Fruit fly (Drosophila melanogaster) whole organism, embryonic: ENCODE results near the gene PolA1.

Experiments
- Abd-B ChIP-seq: fragments of 200-800 bp; sonication (Bioruptor generic); optimal IDR thresholded peaks from 2 replicates; lab custom pipeline; 2018; ENCODE audit warnings: missing biosample characterization, mild to moderate bottlenecking, missing genetic modification characterization, moderate library complexity
- Aef1 ChIP-seq: fragments of 200-800 bp; sonication (Bioruptor generic); IDR thresholded peaks from 3 replicates; pipeline ENCODE4 v1.3.6; 2022; ENCODE audit warnings: missing biosample characterization, missing genetic modification characterization
- Asciz ChIP-seq: fragments of 200-800 bp; sonication (Bioruptor generic); optimal IDR thresholded peaks from 2 replicates; lab custom pipeline; 2017; ENCODE audit warnings: missing biosample characterization, mild to moderate bottlenecking, missing genetic modification characterization, missing genetic modification reagents
- Atf6 ChIP-seq: fragments of 200-800 bp; sonication (Bioruptor generic); IDR thresholded peaks from 2 replicates; pipeline ENCODE4 v1.3.6; 2022; ENCODE audit warnings: missing biosample characterization, missing genetic modification characterization
- CG10147 ChIP-seq: fragments of 200-800 bp; sonication (Bioruptor generic); optimal IDR thresholded peaks from 2 replicates; lab custom pipeline; 2019; ENCODE audit warnings: missing biosample characterization, mild to moderate bottlenecking, missing genetic modification characterization, moderate library complexity
- CG10321 ChIP-seq: fragments of 200-800 bp; sonication (Bioruptor generic); IDR thresholded peaks from 2 replicates; pipeline ENCODE4 v1.3.6; 2022; ENCODE audit warnings: missing biosample characterization, missing genetic modification characterization
- CG10654 ChIP-seq: fragments of 200-800 bp; sonication (Bioruptor generic); optimal IDR thresholded peaks from 2 replicates; lab custom pipeline; 2016; ENCODE audit warnings: missing biosample characterization, missing genetic modification characterization
- CG12391 ChIP-seq: fragments of 200-800 bp; sonication (Bioruptor generic); optimal IDR thresholded peaks from 3 replicates; lab custom pipeline; 2018; ENCODE audit warnings: missing biosample characterization, mild to moderate bottlenecking, missing genetic modification characterization, moderate library complexity
- CG13424 ChIP-seq: fragments of 200-800 bp; sonication (Bioruptor generic); optimal IDR thresholded peaks from 2 replicates; lab custom pipeline; 2019; ENCODE audit warnings: missing biosample characterization, mild to moderate bottlenecking, missing genetic modification characterization, moderate library complexity
- CG14710 ChIP-seq: fragments of 200-800 bp; sonication (Bioruptor generic); optimal IDR thresholded peaks from 3 replicates; lab custom pipeline; 2019; ENCODE audit warnings: missing biosample characterization, mild to moderate bottlenecking, missing genetic modification characterization, moderate library complexity
- CG1529 ChIP-seq: fragments of 200-800 bp; sonication (Bioruptor generic); optimal IDR thresholded peaks from 3 replicates; lab custom pipeline; 2018; ENCODE audit warnings: missing biosample characterization, missing genetic modification characterization
- CG17359 ChIP-seq: fragments of 200-800 bp; sonication (Bioruptor generic); optimal IDR thresholded peaks from 3 replicates; lab custom pipeline; 2018; ENCODE audit warnings: missing biosample characterization, mild to moderate bottlenecking, missing genetic modification characterization, moderate library complexity
- CG17385 ChIP-seq: fragments of 200-800 bp; sonication (Bioruptor generic); optimal IDR thresholded peaks from 3 replicates; lab custom pipeline; 2018; ENCODE audit warnings: missing biosample characterization, mild to moderate bottlenecking, missing genetic modification characterization
- CG17829 ChIP-seq: fragments of 200-800 bp; optimal IDR thresholded peaks from 2 replicates; lab custom pipeline; 2019; ENCODE audit warnings: missing biosample characterization, mild to moderate bottlenecking, missing genetic modification characterization, moderate library complexity
- CG18619 ChIP-seq: fragments of 200-800 bp; sonication (Bioruptor generic); optimal IDR thresholded peaks from 3 replicates; lab custom pipeline; 2017; ENCODE audit warnings: missing biosample characterization, mild to moderate bottlenecking, missing genetic modification characterization
- CG2202 ChIP-seq: fragments of 200-800 bp; sonication (Bioruptor generic); optimal IDR thresholded peaks from 2 replicates; lab custom pipeline; 2018; ENCODE audit warnings: missing biosample characterization, mild to moderate bottlenecking, missing genetic modification characterization
- CG2678 ChIP-seq: fragments of 200-800 bp; sonication (Bioruptor generic); optimal IDR thresholded peaks from 3 replicates; lab custom pipeline; 2019; ENCODE audit warnings: missing biosample characterization, mild to moderate bottlenecking, missing genetic modification characterization, moderate library complexity
- CG2712 ChIP-seq: fragments of 200-800 bp; optimal IDR thresholded peaks from 3 replicates; lab custom pipeline; 2019; ENCODE audit warnings: missing biosample characterization, mild to moderate bottlenecking, missing genetic modification characterization, moderate library complexity
- CG31441 ChIP-seq: fragments of 200-800 bp; sonication (Bioruptor generic); IDR thresholded peaks from 2 replicates; pipeline ENCODE4 v1.3.6; 2022; ENCODE audit warnings: missing biosample characterization, missing genetic modification characterization
- CG4854 ChIP-seq: fragments of 200-800 bp; sonication (Bioruptor generic); optimal IDR thresholded peaks from 2 replicates; lab custom pipeline; 2016; ENCODE audit warnings: missing biosample characterization, missing genetic modification characterization, inconsistent platforms
- CG7786 ChIP-seq: fragments of 200-800 bp; sonication (Bioruptor generic); optimal IDR thresholded peaks from 2 replicates; lab custom pipeline; 2016; ENCODE audit warnings: missing biosample characterization, missing genetic modification characterization
- CG7839 ChIP-seq: fragments of 200-800 bp; sonication (Bioruptor generic); optimal IDR thresholded peaks from 3 replicates; lab custom pipeline; 2018; ENCODE audit warnings: missing biosample characterization, mild to moderate bottlenecking, missing genetic modification characterization, moderate library complexity
- CG8924 ChIP-seq: fragments of 200-800 bp; optimal IDR thresholded peaks from 3 replicates; lab custom pipeline; 2019; ENCODE audit warnings: missing biosample characterization, mild to moderate bottlenecking, missing genetic modification characterization, moderate library complexity
- CG9437 ChIP-seq: fragments of 200-800 bp; sonication (Bioruptor generic); optimal IDR thresholded peaks from 2 replicates; lab custom pipeline; 2018; ENCODE audit warnings: missing biosample characterization, mild to moderate bottlenecking, missing genetic modification characterization
- CoRest ChIP-seq: fragments of 200-800 bp; sonication (Bioruptor generic); optimal IDR thresholded peaks from 3 replicates; lab custom pipeline; 2018; ENCODE audit warnings: missing biosample characterization, mild to moderate bottlenecking, missing genetic modification characterization, moderate library complexity
- D ChIP-seq, 2 experiments: fragments of 200-800 bp in 1 of 2; fragments of >200 bp in 1 of 2; sonication (Bioruptor generic) in 1 of 2; optimal IDR thresholded peaks; 2 replicates in 1 of 2; 3 replicates in 1 of 2; lab custom pipeline; 2017; ENCODE audit warnings: mild to moderate bottlenecking in 1 of 2, missing biosample characterization in 1 of 2, missing genetic modification characterization in 1 of 2, missing genetic modification reagents in 1 of 2
- D19A ChIP-seq: fragments of 200-800 bp; optimal IDR thresholded peaks from 3 replicates; lab custom pipeline; 2019; ENCODE audit warnings: missing biosample characterization, mild to moderate bottlenecking, missing genetic modification characterization, moderate library complexity
- Hr3 ChIP-seq: fragments of 200-800 bp; sonication (Bioruptor generic); optimal IDR thresholded peaks from 3 replicates; lab custom pipeline; 2016; ENCODE audit warnings: missing biosample characterization, missing genetic modification characterization
- Hr51 ChIP-seq, 2 experiments: fragments of 200-800 bp; sonication (Bioruptor generic); optimal IDR thresholded peaks; 2 replicates in 1 of 2; 3 replicates in 1 of 2; lab custom pipeline; 2016 to 2018; ENCODE audit warnings: missing biosample characterization in 2 of 2, missing genetic modification characterization in 2 of 2, mild to moderate bottlenecking in 1 of 2, moderate library complexity in 1 of 2
- bbx ChIP-seq: fragments of 200-800 bp; sonication (Bioruptor generic); IDR thresholded peaks from 2 replicates; pipeline ENCODE4 v1.3.6; 2022; ENCODE audit warnings: missing biosample characterization, missing genetic modification characterization; ENCODE audit not compliant: partially characterized antibody
- bsh ChIP-seq, 2 experiments: fragments of 200-800 bp; sonication (Bioruptor generic); optimal IDR thresholded peaks; 2 replicates each; lab custom pipeline; 2017 to 2018; ENCODE audit warnings: mild to moderate bottlenecking in 2 of 2, missing biosample characterization in 2 of 2, missing genetic modification characterization in 2 of 2, moderate library complexity in 1 of 2
- btn ChIP-seq: fragments of 200-800 bp; sonication (Bioruptor generic); optimal IDR thresholded peaks from 2 replicates; lab custom pipeline; 2016; ENCODE audit warnings: missing biosample characterization, missing genetic modification characterization
- chif ChIP-seq, 2 experiments: fragments of 200-800 bp; sonication (Bioruptor generic); optimal IDR thresholded peaks; 3 replicates each; lab custom pipeline; 2016; ENCODE audit warnings: missing biosample characterization in 2 of 2, missing genetic modification characterization in 2 of 2
- esg ChIP-seq: fragments of 200-800 bp; sonication (Bioruptor generic); conservative IDR thresholded peaks from 2 replicates; pipeline ENCODE4 v1.3.6; 2022; ENCODE audit warnings: missing biosample characterization, missing genetic modification characterization
- ewg ChIP-seq: fragments of 200-800 bp; sonication (Bioruptor generic); optimal IDR thresholded peaks from 3 replicates; lab custom pipeline; 2017; ENCODE audit warnings: mild to moderate bottlenecking, missing biosample characterization, missing genetic modification reagents, missing genetic modification characterization
- gsb-n ChIP-seq: fragments of 200-800 bp; sonication (Bioruptor generic); optimal IDR thresholded peaks from 3 replicates; lab custom pipeline; 2018; ENCODE audit warnings: missing biosample characterization, mild to moderate bottlenecking, missing genetic modification characterization
- lbe ChIP-seq: fragments of 200-800 bp; sonication (Bioruptor generic); optimal IDR thresholded peaks from 2 replicates; lab custom pipeline; 2016; ENCODE audit warnings: missing biosample characterization, mild to moderate bottlenecking, missing genetic modification characterization
- lmd ChIP-seq: fragments of 200-800 bp; sonication (Bioruptor generic); IDR thresholded peaks from 2 replicates; pipeline ENCODE4 v1.3.6; 2022; ENCODE audit warnings: missing biosample characterization, missing genetic modification characterization
- lola ChIP-seq, 3 experiments: fragments of >200 bp in 2 of 3; fragments of 200-800 bp in 1 of 3; sonication (Bioruptor generic) in 1 of 3; optimal IDR thresholded peaks; 2 replicates each; lab custom pipeline; 2017 to 2019; ENCODE audit warnings: missing biosample characterization in 3 of 3, missing genetic modification characterization in 3 of 3, mild to moderate bottlenecking in 1 of 3, moderate library complexity in 1 of 3
- nom ChIP-seq: fragments of 200-800 bp; sonication (Bioruptor generic); optimal IDR thresholded peaks from 2 replicates; lab custom pipeline; 2017; ENCODE audit warnings: missing biosample characterization, missing genetic modification characterization, mild to moderate bottlenecking, moderate library complexity, missing genetic modification reagents
- phol ChIP-seq: fragments of 200-800 bp; sonication (Bioruptor generic); optimal IDR thresholded peaks from 3 replicates; lab custom pipeline; 2018; ENCODE audit warnings: missing biosample characterization, mild to moderate bottlenecking, missing genetic modification characterization, moderate library complexity
- row ChIP-seq: fragments of 200-800 bp; sonication (Bioruptor generic); IDR thresholded peaks from 3 replicates; pipeline ENCODE4 v1.3.6; 2022; ENCODE audit warnings: missing biosample characterization, missing genetic modification characterization
- sc ChIP-seq, 3 experiments: fragments of >200 bp in 2 of 3; fragments of 200-800 bp in 1 of 3; sonication (Bioruptor generic) in 1 of 3; optimal IDR thresholded peaks; 2 replicates in 2 of 3; 3 replicates in 1 of 3; lab custom pipeline; 2017; ENCODE audit warnings: mild to moderate bottlenecking in 1 of 3, missing biosample characterization in 1 of 3, missing genetic modification characterization in 1 of 3, missing genetic modification reagents in 1 of 3
- sob ChIP-seq: fragments of 200-800 bp; sonication (Bioruptor generic); IDR thresholded peaks from 2 replicates; pipeline ENCODE4 v1.3.6; 2022; ENCODE audit warnings: missing biosample characterization, missing genetic modification characterization
- tio ChIP-seq: fragments of 200-800 bp; sonication (Bioruptor generic); optimal IDR thresholded peaks from 2 replicates; lab custom pipeline; 2017; ENCODE audit warnings: missing biosample characterization, missing genetic modification characterization, inconsistent platforms
- trem ChIP-seq: fragments of 200-800 bp; optimal IDR thresholded peaks from 3 replicates; lab custom pipeline; 2019; ENCODE audit warnings: missing biosample characterization, mild to moderate bottlenecking, missing genetic modification characterization, moderate library complexity

Gene PolA1

dm6 chr3R:21651048-21651887, 20.3 kb downstream of the PolA1 start (continued):
- TF ChIP-seq CG12391 (tag; lab: Kevin White, UChicago): peak; percentile 56
- TF ChIP-seq tio: peak; percentile 10
- peak; percentile 46; the same call in 2 of the 3 replicates for TF ChIP-seq row (GFP tag; lab: Robert Waterston, UW)
- TF ChIP-seq trem: peak; percentile 39
- TF ChIP-seq chif (GFP tag; optimal IDR thresholded peaks at IDR 0.05; lab: Kevin White, UChicago): no peak
- no peak for TF ChIP-seq bbx
- TF ChIP-seq CG7839 (tag; lab: Kevin White, UChicago): peak; percentile 46
- TF ChIP-seq btn (GFP tag; lab: Kevin White, UChicago): no peak
- peak in 1 of 2 experiments; percentile 51 for TF ChIP-seq Hr51 (GFP tag; optimal IDR thresholded peaks at IDR 0.05; lab: Kevin White, UChicago)
- TF ChIP-seq CoRest (tag; lab: Kevin White, UChicago): peak; percentile 45
- peak; percentile 41 for TF ChIP-seq CG17829 (tag; lab: Kevin White, UChicago)
- no peak for TF ChIP-seq CG7786 (GFP tag; lab: Kevin White, UChicago)
- TF ChIP-seq CG17359 (tag; lab: Kevin White, UChicago): peak; percentile 33
- peak; percentile 46 to 81 for TF ChIP-seq bsh (GFP tag; optimal IDR thresholded peaks at IDR 0.05; lab: Kevin White, UChicago)
- peak; percentile 11 for TF ChIP-seq CG17385 (GFP tag; lab: Kevin White, UChicago)
- TF ChIP-seq D19A (tag; lab: Kevin White, UChicago): peak; percentile 60
- peak; percentile 2 for TF ChIP-seq CG10654 (GFP tag; lab: Kevin White, UChicago)
- no peak for TF ChIP-seq Aef1
- no peak for TF ChIP-seq sc (optimal IDR thresholded peaks at IDR 0.05; lab: Kevin White, UChicago)
- peak; percentile 18 for TF ChIP-seq sc (GFP tag; optimal IDR thresholded peaks at IDR 0.05; lab: Kevin White, UChicago)
- TF ChIP-seq lbe: no peak
- peak; percentile 37 for TF ChIP-seq Asciz (GFP tag; lab: Kevin White, UChicago)
- TF ChIP-seq CG2202 (tag; lab: Kevin White, UChicago): no peak
- TF ChIP-seq CG13424: peak; percentile 41
- peak; percentile 42 for TF ChIP-seq CG14710
- peak; percentile 77 for TF ChIP-seq CG31441
- peak; percentile 70 for TF ChIP-seq phol (tag; lab: Kevin White, UChicago)
- TF ChIP-seq CG8924: peak; percentile 39
- no peak for TF ChIP-seq sob (GFP tag; lab: Robert Waterston, UW)
- peak; percentile 35 for TF ChIP-seq CG1529 (GFP tag; lab: Kevin White, UChicago)
- TF ChIP-seq CG10147 (GFP tag; lab: Kevin White, UChicago): no peak
- TF ChIP-seq Hr3 (GFP tag; lab: Kevin White, UChicago): peak; percentile 11
- TF ChIP-seq lmd (GFP tag; lab: Robert Waterston, UW): no peak
- TF ChIP-seq CG4854 (GFP tag; lab: Kevin White, UChicago): no peak
- peak; percentile 78 for TF ChIP-seq nom
- peak in 1 of 3 experiments; percentile 54 for TF ChIP-seq lola (GFP tag; optimal IDR thresholded peaks at IDR 0.05; lab: Kevin White, UChicago)
- TF ChIP-seq Atf6 (GFP tag; lab: Robert Waterston, UW): no peak
- peak; percentile 46 for TF ChIP-seq Abd-B (GFP tag; lab: Kevin White, UChicago)
- peak; percentile 4 for TF ChIP-seq gsb-n (tag; lab: Kevin White, UChicago)
- peak; percentile 18; the same call in 1 of the 2 replicates for TF ChIP-seq esg (GFP tag; lab: Robert Waterston, UW)
- no peak for TF ChIP-seq D (optimal IDR thresholded peaks at IDR 0.05; lab: Kevin White, UChicago)
- peak; percentile 41 for TF ChIP-seq D (GFP tag; optimal IDR thresholded peaks at IDR 0.05; lab: Kevin White, UChicago)
- TF ChIP-seq CG9437 (GFP tag; lab: Kevin White, UChicago): peak; percentile 38
- peak; percentile 53 for TF ChIP-seq CG2678
- TF ChIP-seq CG18619 (GFP tag; lab: Kevin White, UChicago): peak; percentile 1
- TF ChIP-seq CG10321 (GFP tag; lab: Robert Waterston, UW): peak; percentile 28; the same call in 1 of the 2 replicates
- TF ChIP-seq ewg (GFP tag; lab: Kevin White, UChicago): peak; percentile 8
- peak; percentile 67 for TF ChIP-seq CG2712 (tag; lab: Kevin White, UChicago)
